Fruit fly (Drosophila melanogaster): ENCODE data around the gene abs.
"Not testable (repeated sequence)": the region's sequence is repeated elsewhere in the genome, so short reads cannot be mapped to it uniquely, and the experiment has no call there.

The abs gene

dm6 chr3R:4211483-4211882, 21.4 kb upstream of the abs start, which contains the start of gene aux:
aux (plus strand) TSS chr3R:4211783.
- not testable (repeated sequence) for TF ChIP-seq dl (GFP tag; optimal IDR thresholded peaks at IDR 0.05; ENCODE audit: insufficient read depth in 1 of 2, partially characterized antibody in 2 of 2); GATAd (GFP tag; optimal IDR thresholded peaks at IDR 0.05); usp (GFP tag; optimal IDR thresholded peaks at IDR 0.05)

dm6 chr3R:4214038-4214437, 18.8 kb upstream of the abs start:
- peak; percentile 66 for TF ChIP-seq OdsH (GFP tag; optimal IDR thresholded peaks at IDR 0.05)
- no peak for TF ChIP-seq Hr78 (GFP tag; optimal IDR thresholded peaks at IDR 0.05)
- TF ChIP-seq HLH106 (tag; optimal IDR thresholded peaks at IDR 0.05): peak; percentile 81
- peak; percentile 6 for TF ChIP-seq brk (GFP tag; optimal IDR thresholded peaks at IDR 0.05)
- peak; percentile 17 for TF ChIP-seq Hr83 (GFP tag; optimal IDR thresholded peaks at IDR 0.05; ENCODE audit: poor library complexity, severe bottlenecking)
- no peak for TF ChIP-seq dl (GFP tag; optimal IDR thresholded peaks at IDR 0.05; ENCODE audit: insufficient read depth in 1 of 2, partially characterized antibody in 2 of 2)
- no peak for TF ChIP-seq Abd-B (GFP tag; optimal IDR thresholded peaks at IDR 0.05)
- TF ChIP-seq dmrt93B (GFP tag; optimal IDR thresholded peaks at IDR 0.05): peak; percentile 70
- TF ChIP-seq h (GFP tag; optimal IDR thresholded peaks at IDR 0.05): peak; percentile 84
- TF ChIP-seq pan (optimal IDR thresholded peaks at IDR 0.05): no peak
- TF ChIP-seq Rel (GFP tag; optimal IDR thresholded peaks at IDR 0.05): no peak
- peak; percentile 40 for TF ChIP-seq Rel (tag; optimal IDR thresholded peaks at IDR 0.05)
- TF ChIP-seq GATAd (GFP tag; optimal IDR thresholded peaks at IDR 0.05): peak; percentile 12
- TF ChIP-seq CG32264 (GFP tag; optimal IDR thresholded peaks at IDR 0.05): peak; percentile 70
- TF ChIP-seq psq (GFP tag; optimal IDR thresholded peaks at IDR 0.05): peak; percentile 57
- TF ChIP-seq ey (GFP tag; optimal IDR thresholded peaks at IDR 0.05): peak; percentile 79
- peak in 1 of 2 experiments; percentile 88 for TF ChIP-seq foxo (GFP tag; optimal IDR thresholded peaks at IDR 0.05)
- peak; percentile 31 for TF ChIP-seq CG9705 (GFP tag; optimal IDR thresholded peaks at IDR 0.05)
- TF ChIP-seq sage (GFP tag; optimal IDR thresholded peaks at IDR 0.05): peak; percentile 9
- TF ChIP-seq tai (GFP tag; optimal IDR thresholded peaks at IDR 0.05): peak; percentile 5
- peak; percentile 81 for TF ChIP-seq br (GFP tag; optimal IDR thresholded peaks at IDR 0.05)
- peak; percentile 52 for TF ChIP-seq sv (GFP tag; optimal IDR thresholded peaks at IDR 0.05)
- peak; percentile 87 for TF ChIP-seq fru (GFP tag; optimal IDR thresholded peaks at IDR 0.05)
- peak; percentile 73 for TF ChIP-seq rgr (GFP tag; optimal IDR thresholded peaks at IDR 0.05)
- TF ChIP-seq Hnf4 (GFP tag; optimal IDR thresholded peaks at IDR 0.05): peak; percentile 69
- peak; percentile 68 for TF ChIP-seq Sp1 (GFP tag; optimal IDR thresholded peaks at IDR 0.05)
- TF ChIP-seq woc (GFP tag; optimal IDR thresholded peaks at IDR 0.05): peak; percentile 65
- TF ChIP-seq Vsx2 (GFP tag; optimal IDR thresholded peaks at IDR 0.05; ENCODE audit: partially characterized antibody): no peak
- no peak for TF ChIP-seq dsf (GFP tag; optimal IDR thresholded peaks at IDR 0.05; ENCODE audit: borderline replicate concordance)
- no peak for TF ChIP-seq usp (GFP tag; optimal IDR thresholded peaks at IDR 0.05)

- TF ChIP-seq HLH106 (tag; optimal IDR thresholded peaks at IDR 0.05) (no peak), psq (GFP tag; optimal IDR thresholded peaks at IDR 0.05) (no peak), lola (GFP tag; optimal IDR thresholded peaks at IDR 0.05) (no peak), Dfd (GFP tag; optimal IDR thresholded peaks at IDR 0.05) (no peak), fru (GFP tag; optimal IDR thresholded peaks at IDR 0.05) (no peak), tai (GFP tag; optimal IDR thresholded peaks at IDR 0.05) (no peak), Abd-B (GFP tag; optimal IDR thresholded peaks at IDR 0.05) (no peak), Vsx2 (GFP tag; optimal IDR thresholded peaks at IDR 0.05; ENCODE audit: partially characterized antibody) (no peak), dsf (GFP tag; optimal IDR thresholded peaks at IDR 0.05; ENCODE audit: borderline replicate concordance) (no peak), CrebA (GFP tag; optimal IDR thresholded peaks at IDR 0.05; ENCODE audit: borderline replicate concordance) (no peak), dmrt93B (GFP tag; optimal IDR thresholded peaks at IDR 0.05) (no peak), h (GFP tag; optimal IDR thresholded peaks at IDR 0.05) (no peak), OdsH (GFP tag; optimal IDR thresholded peaks at IDR 0.05) (no peak), Jra (GFP tag; optimal IDR thresholded peaks at IDR 0.05) (no peak), pan (optimal IDR thresholded peaks at IDR 0.05) (no peak), jim (GFP tag; optimal IDR thresholded peaks at IDR 0.05) (no peak)
These were observed 18.2 kb upstream of the abs start for dm6 chr3R:4214601-4215000.
